Worm (Caenorhabditis elegans) whole organism, L2 larva: ENCODE measurements around the gene ndub-2.

ENCODE experiments used
- fos-1 ChIP-seq: fragments of 150-350 bp; optimal IDR thresholded peaks from 2 replicates; lab custom pipeline; 2014; ENCODE audit warnings: missing biosample characterization, missing genetic modification characterization
- lsy-2 ChIP-seq, 2 experiments: fragments of 150-350 bp in 1 of 2; sonication (generic microtip) in 1 of 2; optimal IDR thresholded peaks; 2 replicates each; lab custom pipeline; 2014 to 2017; ENCODE audit warnings: missing biosample characterization in 2 of 2, missing genetic modification characterization in 2 of 2
- unc-62 ChIP-seq: fragments of 150-350 bp; optimal IDR thresholded peaks from 2 replicates; lab custom pipeline; 2014; ENCODE audit warnings: missing biosample characterization, missing genetic modification reagents, missing genetic modification characterization

- peak; percentile 32 for TF ChIP-seq fos-1
- peak in 1 of 2 experiments; percentile 66 for TF ChIP-seq lsy-2 (tag; optimal IDR thresholded peaks at IDR 0.05; lab: Kevin White, UChicago)
- TF ChIP-seq unc-62, result no peak
These were observed 31.3 kb upstream of the ndub-2 start, which contains the start of the genes ndub-3 and C18E9.2 for ce11 chrII:8964835-8965234.
